Worm (Caenorhabditis elegans): ENCODE measurements around the gene ZC116.1.

- no peak for TF ChIP-seq ztf-11 (tag; optimal IDR thresholded peaks at IDR 0.05)
- no peak for TF ChIP-seq pha-4 (tag; optimal IDR thresholded peaks at IDR 0.05)
- no peak for TF ChIP-seq unc-39 (tag; optimal IDR thresholded peaks at IDR 0.05)
- no peak for TF ChIP-seq lin-32 (GFP tag; optimal IDR thresholded peaks at IDR 0.05)
- TF ChIP-seq unc-62 (GFP tag; optimal IDR thresholded peaks at IDR 0.05): no peak
- no peak for TF ChIP-seq ceh-83 (GFP tag; optimal IDR thresholded peaks at IDR 0.05)
- TF ChIP-seq nhr-76 (tag; optimal IDR thresholded peaks at IDR 0.05): no peak
- TF ChIP-seq flh-1 (GFP tag; optimal IDR thresholded peaks at IDR 0.05): no peak
Observed at ce11 chrV:12564902-12565301, 44.7 kb upstream of the ZC116.1 start.
